Worm (Caenorhabditis elegans) whole organism, L4 larva: Measurements from ENCODE around the gene nlp-13.

Experiments
- D1046.2 ChIP-seq: fragments of 200-800 bp; sonication (Bioruptor generic); IDR thresholded peaks from 2 replicates; pipeline ENCODE4 v1.3.6; 2022; ENCODE audit warnings: missing genetic modification characterization, missing compliant biosample characterization
- F10B5.3 ChIP-seq: sonication (generic microtip); optimal IDR thresholded peaks from 2 replicates; lab custom pipeline; 2016; ENCODE audit warnings: mild to moderate bottlenecking, missing genetic modification characterization, missing compliant biosample characterization
- F37D6.2 ChIP-seq: sonication (generic microtip); optimal IDR thresholded peaks from 2 replicates; lab custom pipeline; 2016; ENCODE audit warnings: mild to moderate bottlenecking, missing genetic modification characterization, missing compliant biosample characterization
- F44E2.7 ChIP-seq: fragments of 200-800 bp; sonication (Bioruptor generic); IDR thresholded peaks from 2 replicates; pipeline ENCODE4 v2.1.2; 2022; ENCODE audit warnings: missing genetic modification characterization, missing compliant biosample characterization
- F49E8.2 ChIP-seq: sonication (generic microtip); optimal IDR thresholded peaks from 2 replicates; lab custom pipeline; 2016; ENCODE audit warnings: missing compliant biosample characterization, mild to moderate bottlenecking, missing genetic modification characterization, borderline replicate concordance
- R02D3.7 ChIP-seq: fragments of 150-350 bp; sonication (generic microtip); optimal IDR thresholded peaks from 3 replicates; lab custom pipeline; 2014; ENCODE audit warnings: missing biosample characterization, missing genetic modification characterization
- T20F7.1 ChIP-seq: fragments of 200-800 bp; sonication (Bioruptor generic); optimal IDR thresholded peaks from 2 replicates; lab custom pipeline; 2018; ENCODE audit warnings: mild to moderate bottlenecking, missing genetic modification characterization, missing compliant biosample characterization
- T26A8.4 ChIP-seq: fragments of 200-800 bp; sonication (Bioruptor generic); IDR thresholded peaks from 2 replicates; pipeline ENCODE4 v1.3.6; 2022; ENCODE audit warnings: missing genetic modification characterization, missing compliant biosample characterization
- Y5F2A.4 ChIP-seq: fragments of 200-800 bp; sonication (Bioruptor generic); optimal IDR thresholded peaks from 2 replicates; lab custom pipeline; 2018; ENCODE audit warnings: mild to moderate bottlenecking, missing genetic modification characterization, missing compliant biosample characterization
- ZK337.2 ChIP-seq: fragments of 200-800 bp; sonication (Bioruptor generic); IDR thresholded peaks from 2 replicates; pipeline ENCODE4 v1.3.6; 2022; ENCODE audit warnings: missing genetic modification reagents, missing genetic modification characterization, missing compliant biosample characterization
- ZK546.5 ChIP-seq, 2 experiments: sonication (generic microtip); optimal IDR thresholded peaks; 2 replicates each; lab custom pipeline; 2017; ENCODE audit warnings: missing biosample characterization in 2 of 2, missing genetic modification characterization in 2 of 2
- ceh-28 ChIP-seq: fragments of 150-350 bp; optimal IDR thresholded peaks from 2 replicates; lab custom pipeline; 2014; ENCODE audit warnings: missing biosample characterization, missing genetic modification reagents, missing genetic modification characterization
- ceh-44 ChIP-seq: fragments of 200-800 bp; sonication (Bioruptor generic); IDR thresholded peaks from 2 replicates; pipeline ENCODE4 v1.3.6; 2022; ENCODE audit warnings: missing genetic modification reagents, missing genetic modification characterization, missing compliant biosample characterization
- ceh-62 ChIP-seq: sonication (generic microtip); optimal IDR thresholded peaks from 2 replicates; lab custom pipeline; 2017; ENCODE audit warnings: missing biosample characterization, missing genetic modification characterization
- ces-1 ChIP-seq: fragments of 150-350 bp; sonication (generic microtip); optimal IDR thresholded peaks from 4 replicates; lab custom pipeline; 2014; ENCODE audit warnings: missing biosample characterization, missing genetic modification reagents, missing genetic modification characterization
- daf-12 ChIP-seq: fragments of 150-350 bp; optimal IDR thresholded peaks from 2 replicates; lab custom pipeline; 2014; ENCODE audit warnings: missing biosample characterization, missing genetic modification reagents, missing genetic modification characterization
- daf-19 ChIP-seq: fragments of 200-800 bp; sonication (Bioruptor generic); conservative IDR thresholded peaks from 2 replicates; pipeline ENCODE4 v1.3.6; 2022; ENCODE audit warnings: missing genetic modification characterization, missing compliant biosample characterization
- dmd-8 ChIP-seq: fragments of 200-800 bp; sonication (Bioruptor generic); IDR thresholded peaks from 2 replicates; pipeline ENCODE4 v1.3.6; 2022; ENCODE audit warnings: missing genetic modification characterization, missing compliant biosample characterization
- dmd-9 ChIP-seq: fragments of 200-800 bp; sonication (Bioruptor generic); IDR thresholded peaks from 2 replicates; pipeline ENCODE4 v1.3.6; 2022; ENCODE audit warnings: missing genetic modification reagents, missing genetic modification characterization, missing compliant biosample characterization
- fkh-10 ChIP-seq: fragments of 150-350 bp; optimal IDR thresholded peaks from 2 replicates; lab custom pipeline; 2014; ENCODE audit warnings: missing biosample characterization, missing genetic modification reagents, missing genetic modification characterization
- fos-1 ChIP-seq: fragments of 150-350 bp; optimal IDR thresholded peaks from 2 replicates; lab custom pipeline; 2014; ENCODE audit warnings: missing biosample characterization, missing genetic modification characterization
- gei-8 ChIP-seq: fragments of 200-800 bp; sonication (Bioruptor generic); optimal IDR thresholded peaks from 2 replicates; lab custom pipeline; 2018; ENCODE audit warnings: mild to moderate bottlenecking, missing genetic modification characterization, missing compliant biosample characterization
- hlh-30 ChIP-seq: sonication (generic microtip); optimal IDR thresholded peaks from 2 replicates; lab custom pipeline; 2017; ENCODE audit warnings: antibody characterized with exemption, mild to moderate bottlenecking, missing genetic modification characterization, missing compliant biosample characterization; ENCODE audit not compliant: insufficient read depth
- jun-1 ChIP-seq: fragments of 150-350 bp; optimal IDR thresholded peaks from 2 replicates; lab custom pipeline; 2014; ENCODE audit warnings: missing biosample characterization, missing genetic modification reagents, missing genetic modification characterization
- lin-15B ChIP-seq: fragments of 150-350 bp; sonication (generic microtip); optimal IDR thresholded peaks from 3 replicates; lab custom pipeline; 2014; ENCODE audit warnings: missing biosample characterization, missing genetic modification characterization
- lin-38 ChIP-seq: fragments of 200-800 bp; sonication (Bioruptor generic); IDR thresholded peaks from 2 replicates; pipeline ENCODE4 v1.3.6; 2022; ENCODE audit warnings: missing genetic modification reagents, missing genetic modification characterization, missing compliant biosample characterization
- lir-3 ChIP-seq: sonication (generic microtip); optimal IDR thresholded peaks from 2 replicates; lab custom pipeline; 2016; ENCODE audit warnings: mild to moderate bottlenecking, missing genetic modification characterization, missing compliant biosample characterization
- lsy-2 ChIP-seq, 2 experiments: fragments of 150-350 bp in 1 of 2; sonication (generic microtip) in 1 of 2; optimal IDR thresholded peaks; 2 replicates each; lab custom pipeline; 2014 to 2017; ENCODE audit warnings: missing biosample characterization in 2 of 2, missing genetic modification characterization in 2 of 2
- madf-5 ChIP-seq, 2 experiments: fragments of 200-800 bp; sonication (Bioruptor generic); IDR thresholded peaks; 2 replicates each; pipeline ENCODE4 v1.3.6; 2022; ENCODE audit warnings: missing compliant biosample characterization in 2 of 2, missing genetic modification characterization in 2 of 2
- mdl-1 ChIP-seq, 2 experiments: fragments of 150-350 bp in 1 of 2; sonication (generic microtip) in 1 of 2; optimal IDR thresholded peaks; 2 replicates each; lab custom pipeline; 2014 to 2017; ENCODE audit warnings: missing biosample characterization in 2 of 2, missing genetic modification characterization in 2 of 2
- mep-1 ChIP-seq: fragments of 150-350 bp; sonication (generic microtip); optimal IDR thresholded peaks from 3 replicates; lab custom pipeline; 2014; ENCODE audit warnings: missing biosample characterization, missing genetic modification characterization
- mxl-3 ChIP-seq: fragments of 200-800 bp; sonication (Bioruptor generic); optimal IDR thresholded peaks from 2 replicates; lab custom pipeline; 2018; ENCODE audit warnings: mild to moderate bottlenecking, missing genetic modification characterization, missing compliant biosample characterization
- nhr-102 ChIP-seq: sonication (generic microtip); optimal IDR thresholded peaks from 2 replicates; lab custom pipeline; 2016; ENCODE audit warnings: mild to moderate bottlenecking, missing genetic modification characterization, moderate library complexity, missing compliant biosample characterization
- nhr-11 ChIP-seq: fragments of 150-350 bp; optimal IDR thresholded peaks from 2 replicates; lab custom pipeline; 2014; ENCODE audit warnings: missing biosample characterization, missing genetic modification characterization
- nhr-111 ChIP-seq: fragments of 200-800 bp; sonication (Bioruptor generic); optimal IDR thresholded peaks from 2 replicates; lab custom pipeline; 2018; ENCODE audit warnings: mild to moderate bottlenecking, missing genetic modification characterization, missing compliant biosample characterization
- nhr-28 ChIP-seq: fragments of 150-350 bp; optimal IDR thresholded peaks from 2 replicates; lab custom pipeline; 2014; ENCODE audit warnings: missing biosample characterization, missing genetic modification characterization
- nhr-76 ChIP-seq: fragments of 150-350 bp; optimal IDR thresholded peaks from 2 replicates; lab custom pipeline; 2014; ENCODE audit warnings: missing biosample characterization, missing genetic modification characterization
- rbr-2 ChIP-seq: sonication (generic microtip); optimal IDR thresholded peaks from 2 replicates; lab custom pipeline; 2016; ENCODE audit warnings: missing genotype, missing genetic modification characterization, missing compliant biosample characterization
- saeg-2 ChIP-seq: fragments of 200-800 bp; sonication (Bioruptor generic); IDR thresholded peaks from 2 replicates; pipeline ENCODE4 v1.3.6; 2022; ENCODE audit warnings: missing genetic modification reagents, missing genetic modification characterization, missing compliant biosample characterization
- sdz-12 ChIP-seq: fragments of 200-800 bp; sonication (Bioruptor generic); optimal IDR thresholded peaks from 2 replicates; lab custom pipeline; 2018; ENCODE audit warnings: mild to moderate bottlenecking, missing genetic modification characterization, missing compliant biosample characterization
- set-16 ChIP-seq: fragments of 200-800 bp; sonication (Bioruptor generic); IDR thresholded peaks from 2 replicates; pipeline ENCODE4 v1.3.6; 2022; ENCODE audit warnings: missing genetic modification reagents, missing genetic modification characterization, missing compliant biosample characterization
- skn-1 ChIP-seq: fragments of 150-350 bp; optimal IDR thresholded peaks from 2 replicates; lab custom pipeline; 2014; ENCODE audit warnings: missing biosample characterization, missing genetic modification characterization
- snpc-1.2 ChIP-seq: fragments of 200-800 bp; sonication (Bioruptor generic); IDR thresholded peaks from 2 replicates; pipeline ENCODE4 v1.3.6; 2022; ENCODE audit warnings: missing genetic modification reagents, missing genetic modification characterization, missing compliant biosample characterization
- spr-1 ChIP-seq: sonication (generic microtip); optimal IDR thresholded peaks from 2 replicates; lab custom pipeline; 2016; ENCODE audit warnings: mild to moderate bottlenecking, missing genetic modification characterization, missing compliant biosample characterization
- spr-3 ChIP-seq: fragments of 200-800 bp; sonication (Bioruptor generic); optimal IDR thresholded peaks from 2 replicates; lab custom pipeline; 2018; ENCODE audit warnings: mild to moderate bottlenecking, missing genetic modification characterization, missing compliant biosample characterization
- unc-130 ChIP-seq: sonication (generic microtip); optimal IDR thresholded peaks from 2 replicates; lab custom pipeline; 2016; ENCODE audit warnings: missing genetic modification reagents, missing genetic modification characterization, missing compliant biosample characterization
- unc-39 ChIP-seq: sonication (generic microtip); optimal IDR thresholded peaks from 2 replicates; lab custom pipeline; 2017; ENCODE audit warnings: missing biosample characterization, missing genetic modification characterization
- vab-7 ChIP-seq: fragments of 200-800 bp; sonication (Bioruptor generic); IDR thresholded peaks from 2 replicates; pipeline ENCODE4 v1.3.6; 2022; ENCODE audit warnings: missing genetic modification reagents, missing genetic modification characterization, missing compliant biosample characterization
- zip-11 ChIP-seq: fragments of 200-800 bp; sonication (Bioruptor generic); IDR thresholded peaks from 2 replicates; pipeline ENCODE4 v1.3.6; 2022; ENCODE audit warnings: missing genetic modification characterization, missing compliant biosample characterization
- zip-2 ChIP-seq: fragments of 150-350 bp; optimal IDR thresholded peaks from 2 replicates; lab custom pipeline; 2014; ENCODE audit warnings: missing biosample characterization, missing genetic modification characterization
- ztf-7 ChIP-seq: fragments of 150-350 bp; optimal IDR thresholded peaks from 2 replicates; lab custom pipeline; 2014; ENCODE audit warnings: missing biosample characterization, missing genetic modification characterization

The nlp-13 gene

ce11 chrV:4189618-4190017 lies 46.6 kb upstream of the nlp-13 start:
- TF ChIP-seq T20F7.1 (no peak), nhr-11 (tag; lab: Kevin White, UChicago) (no peak), nhr-102 (tag; lab: Kevin White, UChicago) (peak; percentile 38)

- TF ChIP-seq ZK337.2 (GFP tag; lab: Robert Waterston, UW) (no peak), Y5F2A.4 (GFP tag; lab: Kevin White, UChicago) (no peak), lsy-2 (tag; optimal IDR thresholded peaks at IDR 0.05; lab: Kevin White, UChicago) (no peak), F44E2.7 (GFP tag; lab: Robert Waterston, UW) (no peak), unc-39 (no peak), mdl-1 (tag; optimal IDR thresholded peaks at IDR 0.05; lab: Kevin White, UChicago) (no peak), dmd-8 (GFP tag; lab: Robert Waterston, UW) (0 out of 2 replicates have a peak, but pooled peaks have one; percentile 36), R02D3.7 (tag; lab: Kevin White, UChicago) (no peak), fkh-10 (no peak), nhr-76 (tag; lab: Kevin White, UChicago) (no peak), ceh-62 (tag; lab: Kevin White, UChicago) (no peak), lin-38 (GFP tag; lab: Robert Waterston, UW) (no peak), unc-130 (GFP tag; lab: Kevin White, UChicago) (no peak), skn-1 (no peak), ztf-7 (no peak), nhr-11 (tag; lab: Kevin White, UChicago) (no peak), D1046.2 (GFP tag; lab: Robert Waterston, UW) (no peak), daf-19 (GFP tag; lab: Robert Waterston, UW) (no peak), spr-3 (no peak), ZK546.5 (tag; optimal IDR thresholded peaks at IDR 0.05; lab: Kevin White, UChicago) (no peak), T20F7.1 (no peak), F49E8.2 (no peak), ceh-28 (tag; lab: Kevin White, UChicago) (no peak), snpc-1.2 (GFP tag; lab: Robert Waterston, UW) (no peak), madf-5 (GFP tag; IDR thresholded peaks at IDR 0.05; lab: Robert Waterston, UW) (0 out of 4 replicates have a peak, but pooled peaks of 1 of the 2 experiments have one; percentile 62), jun-1 (tag; lab: Kevin White, UChicago) (no peak), ceh-44 (GFP tag; lab: Robert Waterston, UW) (no peak), mxl-3 (no peak), T26A8.4 (GFP tag; lab: Robert Waterston, UW) (peak; percentile 66), fos-1 (tag; lab: Kevin White, UChicago) (no peak), daf-12 (tag; lab: Kevin White, UChicago) (no peak), zip-11 (GFP tag; lab: Robert Waterston, UW) (no peak), saeg-2 (GFP tag; lab: Robert Waterston, UW) (no peak), sdz-12 (GFP tag; lab: Kevin White, UChicago) (no peak), vab-7 (GFP tag; lab: Robert Waterston, UW) (0 out of 2 replicates have a peak, but pooled peaks have one; percentile 22), hlh-30 (tag; lab: Kevin White, UChicago) (no peak), F10B5.3 (no peak), F37D6.2 (tag; lab: Kevin White, UChicago) (no peak), gei-8 (GFP tag; lab: Kevin White, UChicago) (peak; percentile 56), rbr-2 (tag; lab: Kevin White, UChicago) (no peak), nhr-28 (tag; lab: Kevin White, UChicago) (no peak), set-16 (GFP tag; lab: Robert Waterston, UW) (peak; percentile 35; the same call in 1 of the 2 replicates), mep-1 (tag; lab: Kevin White, UChicago) (no peak), zip-2 (tag; lab: Kevin White, UChicago) (no peak), ces-1 (GFP tag; lab: Kevin White, UChicago) (no peak), nhr-111 (peak; percentile 32), lir-3 (no peak), spr-1 (no peak), lin-15B (tag; lab: Kevin White, UChicago) (no peak), dmd-9 (GFP tag; lab: Robert Waterston, UW) (no peak)
Observed at ce11 chrV:4190232-4190631, 46.0 kb upstream of the nlp-13 start.
